Fruit fly (Drosophila melanogaster): ENCODE measurements around the gene Mkp3.

DNA sequence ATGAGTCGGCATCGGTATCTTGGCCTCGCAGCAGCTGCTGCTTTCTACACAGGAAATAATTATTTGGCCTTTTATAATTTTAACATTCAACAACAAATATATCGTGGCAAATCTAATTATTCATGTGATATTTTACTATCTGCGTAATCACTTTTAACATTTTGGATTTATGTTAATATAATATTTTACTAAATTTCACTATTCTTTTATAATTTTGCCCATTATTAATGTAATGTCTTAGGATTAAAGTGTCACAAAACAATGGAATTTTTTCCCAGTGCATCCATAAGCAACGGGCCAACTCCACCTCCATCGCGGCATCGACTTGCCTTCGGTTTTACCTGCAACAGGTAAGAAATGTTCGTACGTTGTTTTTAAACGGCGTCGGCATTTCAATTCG is 43.7 kb downstream of the Mkp3 start:
- TF ChIP-seq h (optimal IDR thresholded peaks at IDR 0.05): no peak
- no peak for TF ChIP-seq insv (optimal IDR thresholded peaks at IDR 0.05)
- TF ChIP-seq ttk (optimal IDR thresholded peaks at IDR 0.05): no peak
- no peak for TF ChIP-seq Sin3A (optimal IDR thresholded peaks at IDR 0.05)
- TF ChIP-seq psq (optimal IDR thresholded peaks at IDR 0.05): no peak
- no peak for TF ChIP-seq Myc (optimal IDR thresholded peaks at IDR 0.05)

Measured in Kc167 (cell line).